Worm (Caenorhabditis elegans) whole organism, L3 larva: ENCODE results near the gene F42G2.7.

Experiments used
- aly-2 ChIP-seq: fragments of 150-350 bp; optimal IDR thresholded peaks from 2 replicates; lab custom pipeline; 2014; ENCODE audit warnings: missing biosample characterization, missing genetic modification characterization
- nhr-237 ChIP-seq: fragments of 150-350 bp; optimal IDR thresholded peaks from 2 replicates; lab custom pipeline; 2014; ENCODE audit warnings: missing biosample characterization, missing genetic modification characterization

- no peak for TF ChIP-seq nhr-237 (tag; lab: Kevin White, UChicago)
- no peak for TF ChIP-seq aly-2 (tag; lab: Kevin White, UChicago)
These were observed 2.5 kb upstream of the F42G2.7 start, which contains the start of gene fbxa-4 for ce11 chrII:2415439-2415838.
